Worm (Caenorhabditis elegans): ENCODE data around the gene gly-1.

DNA sequence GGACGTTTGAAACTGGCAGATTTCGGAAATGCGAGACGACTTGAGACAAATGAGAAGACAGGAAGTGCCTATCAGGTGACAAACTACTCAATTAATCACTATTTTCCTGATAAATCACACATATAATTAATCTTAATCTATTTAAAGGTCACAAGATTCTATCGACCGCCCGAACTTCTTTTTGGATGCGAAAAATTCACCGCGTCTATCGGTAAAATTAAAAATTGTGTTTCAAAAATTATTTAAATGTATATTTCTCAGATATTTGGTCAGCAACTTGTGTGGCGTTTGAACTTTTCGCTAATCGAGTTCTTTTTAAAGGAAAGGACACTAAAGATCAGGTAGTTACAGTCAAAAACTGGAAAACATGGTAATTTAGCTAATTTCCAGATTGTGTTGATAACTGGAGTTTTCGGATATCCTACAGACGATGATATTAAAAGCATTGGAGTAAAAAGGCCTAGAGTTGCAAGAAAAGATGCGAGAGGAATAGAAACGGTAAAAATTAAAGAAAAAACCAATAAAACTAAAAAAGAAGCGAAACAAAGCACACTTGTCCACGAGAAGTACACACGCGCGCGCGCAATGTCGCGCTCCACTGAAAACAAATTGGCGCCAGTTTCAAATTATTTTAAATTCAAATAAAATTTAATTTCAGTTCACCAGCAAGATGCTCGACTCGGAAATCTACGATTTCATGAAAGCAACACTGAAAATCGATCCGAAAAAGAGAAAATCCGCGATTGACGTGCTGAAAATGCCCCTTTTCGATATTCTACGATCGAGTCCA lies 46.4 kb upstream of the gly-1 start:
- TF ChIP-seq nhr-25 (tag; optimal IDR thresholded peaks at IDR 0.05) (no peak), blmp-1 (tag; optimal IDR thresholded peaks at IDR 0.05; ENCODE audit: insufficient read depth) (no peak), nhr-10 (tag; optimal IDR thresholded peaks at IDR 0.05) (no peak), lin-13 (GFP tag; optimal IDR thresholded peaks at IDR 0.05) (no peak), ama-1 (optimal IDR thresholded peaks at IDR 0.05) (no peak), nhr-77 (tag; optimal IDR thresholded peaks at IDR 0.05) (no peak), nhr-237 (tag; optimal IDR thresholded peaks at IDR 0.05) (no peak), unc-55 (GFP tag; optimal IDR thresholded peaks at IDR 0.05) (no peak)

Data from whole organism, L2 larva.